Fruit fly (Drosophila melanogaster): ENCODE data around the gene Ip259.
A peak's percentile ranks its signal among the peaks of the same experiment; 100 is the strongest.

The Ip259 gene

dm6 chr2L:10386208-10386805 is 21.8 kb upstream of the Ip259 start, which contains the start of the genes Cdk1 and mRpS7 (continued):
- peak; percentile 39 for TF ChIP-seq exex (tag; optimal IDR thresholded peaks at IDR 0.05)
- TF ChIP-seq Hmx (GFP tag; optimal IDR thresholded peaks at IDR 0.05) = peak; percentile 37
- TF ChIP-seq NFAT (GFP tag; IDR thresholded peaks at IDR 0.05) = no peak
- no peak for TF ChIP-seq crol (GFP tag; IDR thresholded peaks at IDR 0.05)
- no peak for TF ChIP-seq vfl (GFP tag; optimal IDR thresholded peaks at IDR 0.05)
- 0 out of 2 replicates have a peak, but pooled peaks have one; percentile 12 for TF ChIP-seq onecut (GFP tag; IDR thresholded peaks at IDR 0.05)
- TF ChIP-seq Dp (GFP tag; optimal IDR thresholded peaks at IDR 0.05) = peak; percentile 74
- peak; percentile 51 for TF ChIP-seq Nf-YB (GFP tag; optimal IDR thresholded peaks at IDR 0.05)
- TF ChIP-seq CG15696 (tag; optimal IDR thresholded peaks at IDR 0.05) = peak; percentile 60
- TF ChIP-seq CoRest (tag; optimal IDR thresholded peaks at IDR 0.05) = peak; percentile 90
- peak; percentile 64 for TF ChIP-seq CG18476 (GFP tag; optimal IDR thresholded peaks at IDR 0.05)
- peak; percentile 34 for TF ChIP-seq da (GFP tag; optimal IDR thresholded peaks at IDR 0.05)
- peak; percentile 40 for TF ChIP-seq CG33557 (GFP tag; optimal IDR thresholded peaks at IDR 0.05)
- TF ChIP-seq CG34422 (GFP tag; IDR thresholded peaks at IDR 0.05) = peak; percentile 34; the same call in 2 of the 3 replicates
- peak; percentile 82 for TF ChIP-seq E2f2 (GFP tag; IDR thresholded peaks at IDR 0.05)
- TF ChIP-seq chn (GFP tag; optimal IDR thresholded peaks at IDR 0.05) = peak; percentile 44
- TF ChIP-seq hkb (optimal IDR thresholded peaks at IDR 0.05) = no peak
- TF ChIP-seq hkb (GFP tag; IDR thresholded peaks at IDR 0.05) = peak; percentile 82
- TF ChIP-seq CG30403 (GFP tag; optimal IDR thresholded peaks at IDR 0.05) = peak; percentile 83
- TF ChIP-seq Chrac-16 (GFP tag; optimal IDR thresholded peaks at IDR 0.05) = peak; percentile 76
- TF ChIP-seq Side (GFP tag; optimal IDR thresholded peaks at IDR 0.05) = peak; percentile 18
- TF ChIP-seq lilli (GFP tag; optimal IDR thresholded peaks at IDR 0.05) = peak; percentile 71
- no peak for TF ChIP-seq CG12769 (tag; optimal IDR thresholded peaks at IDR 0.05)
- peak; percentile 63 for TF ChIP-seq CG13624 (GFP tag; optimal IDR thresholded peaks at IDR 0.05)
- TF ChIP-seq hth (optimal IDR thresholded peaks at IDR 0.05) = no peak
- peak; percentile 59 for TF ChIP-seq bab2 (GFP tag; optimal IDR thresholded peaks at IDR 0.05)
- peak; percentile 12 for TF ChIP-seq CG4707 (GFP tag; optimal IDR thresholded peaks at IDR 0.05)
- peak; percentile 46 for TF ChIP-seq CG13123 (GFP tag; optimal IDR thresholded peaks at IDR 0.05)
- TF ChIP-seq h (optimal IDR thresholded peaks at IDR 0.05) = no peak
- TF ChIP-seq Ravus (GFP tag; IDR thresholded peaks at IDR 0.05) = no peak; the same call in 1 of the 2 replicates
- peak; percentile 27 for TF ChIP-seq CG2875 (GFP tag; optimal IDR thresholded peaks at IDR 0.05)
- TF ChIP-seq YL-1 (GFP tag; optimal IDR thresholded peaks at IDR 0.05) = peak; percentile 26
- TF ChIP-seq gsb-n (tag; optimal IDR thresholded peaks at IDR 0.05) = peak; percentile 76
- TF ChIP-seq MESR4 (GFP tag; optimal IDR thresholded peaks at IDR 0.05) = peak; percentile 62
- peak; percentile 44 for TF ChIP-seq tx (GFP tag; optimal IDR thresholded peaks at IDR 0.05)
- peak; percentile 57 for TF ChIP-seq pnt (GFP tag; optimal IDR thresholded peaks at IDR 0.05)
- peak; percentile 52 for TF ChIP-seq caup (GFP tag; optimal IDR thresholded peaks at IDR 0.05; ENCODE audit: severe bottlenecking)
- TF ChIP-seq peb (GFP tag; IDR thresholded peaks at IDR 0.05) = no peak
- no peak for TF ChIP-seq CrebB (tag; optimal IDR thresholded peaks at IDR 0.05)
- peak; percentile 17 to 53 for TF ChIP-seq chif (GFP tag; optimal IDR thresholded peaks at IDR 0.05)
- 0 out of 2 replicates have a peak, but pooled peaks have one; percentile 7 for TF ChIP-seq CG6272 (GFP tag; IDR thresholded peaks at IDR 0.05)
- peak; percentile 70 for TF ChIP-seq CG4424 (GFP tag; optimal IDR thresholded peaks at IDR 0.05)
- no peak for TF ChIP-seq amos (GFP tag; IDR thresholded peaks at IDR 0.05; ENCODE audit: partially characterized antibody)
- TF ChIP-seq CG14441 (GFP tag; IDR thresholded peaks at IDR 0.05) = peak; percentile 74
- no peak for TF ChIP-seq Dref (GFP tag; IDR thresholded peaks at IDR 0.05)
- peak; percentile 54; the same call in 1 of the 2 replicates for TF ChIP-seq sob (GFP tag; IDR thresholded peaks at IDR 0.05)
- peak; percentile 65 for TF ChIP-seq CG7372 (GFP tag; IDR thresholded peaks at IDR 0.05)
- peak; percentile 78 for TF ChIP-seq dmrt99B (tag; optimal IDR thresholded peaks at IDR 0.05)
- no peak for TF ChIP-seq CG17568 (GFP tag; optimal IDR thresholded peaks at IDR 0.05)
- TF ChIP-seq nerfin-1 (tag; optimal IDR thresholded peaks at IDR 0.05) = peak; percentile 51
- TF ChIP-seq esg (GFP tag; conservative IDR thresholded peaks at IDR 0.05) = peak; percentile 66
